Worm (Caenorhabditis elegans): ENCODE results near the gene W04E12.5.

DNA sequence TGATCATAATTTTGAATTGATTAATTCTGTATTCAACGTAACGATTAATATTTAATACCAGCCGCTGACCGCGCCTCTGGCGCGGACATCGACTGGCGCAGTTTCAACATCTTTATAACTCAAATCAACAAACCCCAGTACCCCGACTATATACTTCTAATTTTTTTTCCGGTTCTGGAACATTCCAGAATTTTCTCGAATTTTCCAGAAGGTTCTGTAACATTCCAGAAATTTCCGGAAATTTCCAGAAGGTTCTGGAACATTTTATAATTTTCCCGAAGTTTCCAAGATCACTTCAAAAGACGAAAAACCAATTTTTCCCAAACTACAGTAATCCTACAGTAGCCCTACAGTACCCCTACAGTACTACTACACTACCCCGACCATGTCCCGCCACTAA, 33.3 kb downstream of the W04E12.5 start:
- TF ChIP-seq pha-4 (tag; optimal IDR thresholded peaks at IDR 0.05): no peak
- TF ChIP-seq unc-39 (tag; optimal IDR thresholded peaks at IDR 0.05): no peak
